Worm (Caenorhabditis elegans) whole organism, L4/young adult: ENCODE data around the gene F43C11.12.

Experiments
- W03F9.2 ChIP-seq: fragments of 150-350 bp; optimal IDR thresholded peaks from 2 replicates; lab custom pipeline; 2014; ENCODE audit warnings: missing biosample characterization, missing genetic modification characterization
- him-1 ChIP-seq: sonication (generic microtip); optimal IDR thresholded peaks from 2 replicates; lab custom pipeline; 2016; ENCODE audit warnings: missing genotype, missing genetic modification reagents, missing genetic modification characterization, missing compliant biosample characterization

DNA sequence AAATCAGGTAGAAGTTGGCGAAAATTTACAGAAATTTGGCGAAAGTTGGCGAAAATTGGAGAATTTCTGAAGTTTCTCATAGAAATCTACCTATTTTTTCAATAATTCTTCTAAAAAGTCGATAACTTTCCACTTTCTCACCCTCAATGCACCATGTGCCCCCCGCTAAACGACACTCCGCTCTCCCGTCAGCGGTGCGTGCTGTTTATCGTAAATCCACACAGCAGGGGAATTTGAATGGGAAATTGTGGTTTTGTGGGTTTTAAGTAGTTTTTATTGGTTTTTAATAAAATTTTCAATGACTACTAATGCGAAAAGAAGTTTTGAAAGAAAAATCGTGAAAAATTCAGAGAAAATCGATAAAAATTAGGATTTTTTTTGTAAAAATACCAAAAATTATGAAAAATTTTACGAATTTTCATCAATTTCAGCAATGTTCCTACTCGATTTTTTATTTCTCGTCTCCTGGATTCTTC lies 24.5 kb downstream of the F43C11.12 start, which contains the start of gene F43C11.6:
- no peak for TF ChIP-seq him-1 (tag; lab: Kevin White, UChicago)
- no peak for TF ChIP-seq W03F9.2 (tag; lab: Kevin White, UChicago)
